Worm (Caenorhabditis elegans) whole organism, L4 larva: ENCODE data around the gene rnh-1.1.

Experiments
- D1046.2 ChIP-seq: fragments of 200-800 bp; sonication (Bioruptor generic); IDR thresholded peaks from 2 replicates; pipeline ENCODE4 v1.3.6; 2022; ENCODE audit warnings: missing genetic modification characterization, missing compliant biosample characterization
- F10B5.3 ChIP-seq: sonication (generic microtip); optimal IDR thresholded peaks from 2 replicates; lab custom pipeline; 2016; ENCODE audit warnings: mild to moderate bottlenecking, missing genetic modification characterization, missing compliant biosample characterization
- F49E8.2 ChIP-seq: sonication (generic microtip); optimal IDR thresholded peaks from 2 replicates; lab custom pipeline; 2016; ENCODE audit warnings: missing compliant biosample characterization, mild to moderate bottlenecking, missing genetic modification characterization, borderline replicate concordance
- ZK337.2 ChIP-seq: fragments of 200-800 bp; sonication (Bioruptor generic); IDR thresholded peaks from 2 replicates; pipeline ENCODE4 v1.3.6; 2022; ENCODE audit warnings: missing genetic modification reagents, missing genetic modification characterization, missing compliant biosample characterization
- ama-1 ChIP-seq: fragments of 150-350 bp; optimal IDR thresholded peaks from 2 replicates; lab custom pipeline; 2014; ENCODE audit warnings: inconsistent platforms, mixed read lengths
- ceh-44 ChIP-seq: fragments of 200-800 bp; sonication (Bioruptor generic); IDR thresholded peaks from 2 replicates; pipeline ENCODE4 v1.3.6; 2022; ENCODE audit warnings: missing genetic modification reagents, missing genetic modification characterization, missing compliant biosample characterization
- ces-1 ChIP-seq: fragments of 150-350 bp; sonication (generic microtip); optimal IDR thresholded peaks from 4 replicates; lab custom pipeline; 2014; ENCODE audit warnings: missing biosample characterization, missing genetic modification reagents, missing genetic modification characterization
- ctbp-1 ChIP-seq: fragments of 200-800 bp; sonication (Bioruptor generic); IDR thresholded peaks from 2 replicates; pipeline ENCODE4 v1.3.6; 2022; ENCODE audit warnings: missing genetic modification reagents, missing genetic modification characterization, missing compliant biosample characterization
- daf-16 ChIP-seq, 3 experiments: sonication (generic microtip); optimal IDR thresholded peaks; 2 replicates each; lab custom pipeline; 2016 to 2017; ENCODE audit warnings: missing genetic modification characterization in 3 of 3, missing genetic modification reagents in 3 of 3, mild to moderate bottlenecking in 2 of 3, missing compliant biosample characterization in 2 of 3, missing biosample characterization in 1 of 3, moderate library complexity in 1 of 3
- daf-8 ChIP-seq: fragments of 200-800 bp; sonication (Bioruptor generic); IDR thresholded peaks from 2 replicates; pipeline ENCODE4 v1.3.6; 2022; ENCODE audit warnings: missing genetic modification characterization, missing compliant biosample characterization
- dmd-9 ChIP-seq: fragments of 200-800 bp; sonication (Bioruptor generic); IDR thresholded peaks from 2 replicates; pipeline ENCODE4 v1.3.6; 2022; ENCODE audit warnings: missing genetic modification reagents, missing genetic modification characterization, missing compliant biosample characterization
- egl-27 ChIP-seq: sonication (generic microtip); optimal IDR thresholded peaks from 3 replicates; lab custom pipeline; 2017; ENCODE audit warnings: missing biosample characterization, missing genetic modification reagents, missing genetic modification characterization
- fkh-10 ChIP-seq: fragments of 150-350 bp; optimal IDR thresholded peaks from 2 replicates; lab custom pipeline; 2014; ENCODE audit warnings: missing biosample characterization, missing genetic modification reagents, missing genetic modification characterization
- hif-1 ChIP-seq, 2 experiments: sonication (generic microtip); optimal IDR thresholded peaks; 2 replicates each; lab custom pipeline; 2016 to 2017; ENCODE audit warnings: missing compliant biosample characterization in 2 of 2, missing genetic modification characterization in 2 of 2, missing genetic modification reagents in 2 of 2, missing genotype in 2 of 2, mild to moderate bottlenecking in 1 of 2
- jun-1 ChIP-seq: fragments of 150-350 bp; optimal IDR thresholded peaks from 2 replicates; lab custom pipeline; 2014; ENCODE audit warnings: missing biosample characterization, missing genetic modification reagents, missing genetic modification characterization
- lin-38 ChIP-seq: fragments of 200-800 bp; sonication (Bioruptor generic); IDR thresholded peaks from 2 replicates; pipeline ENCODE4 v1.3.6; 2022; ENCODE audit warnings: missing genetic modification reagents, missing genetic modification characterization, missing compliant biosample characterization
- lin-39 ChIP-seq: fragments of 150-350 bp; optimal IDR thresholded peaks from 2 replicates; lab custom pipeline; 2014; ENCODE audit warnings: missing biosample characterization, missing genetic modification reagents, missing genetic modification characterization
- madf-5 ChIP-seq, 2 experiments: fragments of 200-800 bp; sonication (Bioruptor generic); IDR thresholded peaks; 2 replicates each; pipeline ENCODE4 v1.3.6; 2022; ENCODE audit warnings: missing compliant biosample characterization in 2 of 2, missing genetic modification characterization in 2 of 2
- mdl-1 ChIP-seq, 2 experiments: fragments of 150-350 bp in 1 of 2; sonication (generic microtip) in 1 of 2; optimal IDR thresholded peaks; 2 replicates each; lab custom pipeline; 2014 to 2017; ENCODE audit warnings: missing biosample characterization in 2 of 2, missing genetic modification characterization in 2 of 2
- mxl-3 ChIP-seq: fragments of 200-800 bp; sonication (Bioruptor generic); optimal IDR thresholded peaks from 2 replicates; lab custom pipeline; 2018; ENCODE audit warnings: mild to moderate bottlenecking, missing genetic modification characterization, missing compliant biosample characterization
- nhr-102 ChIP-seq: sonication (generic microtip); optimal IDR thresholded peaks from 2 replicates; lab custom pipeline; 2016; ENCODE audit warnings: mild to moderate bottlenecking, missing genetic modification characterization, moderate library complexity, missing compliant biosample characterization
- nhr-48 ChIP-seq: sonication (generic microtip); optimal IDR thresholded peaks from 2 replicates; lab custom pipeline; 2016; ENCODE audit warnings: mild to moderate bottlenecking, missing genetic modification characterization, missing compliant biosample characterization
- nhr-76 ChIP-seq: fragments of 150-350 bp; optimal IDR thresholded peaks from 2 replicates; lab custom pipeline; 2014; ENCODE audit warnings: missing biosample characterization, missing genetic modification characterization
- nhr-77 ChIP-seq: fragments of 150-350 bp; optimal IDR thresholded peaks from 2 replicates; lab custom pipeline; 2014; ENCODE audit warnings: missing biosample characterization, missing genetic modification characterization
- pha-4 ChIP-seq, 2 experiments: fragments of 150-350 bp in 1 of 2; fragments of 200-800 bp in 1 of 2; sonication (Bioruptor generic) in 1 of 2; IDR thresholded peaks in 1 of 2; optimal IDR thresholded peaks in 1 of 2; 2 replicates each; pipeline versions ENCODE4 v1.3.6 to Lab custom; 2014 to 2022; ENCODE audit warnings: missing genetic modification characterization in 2 of 2, missing genetic modification reagents in 2 of 2, missing biosample characterization in 1 of 2, missing compliant biosample characterization in 1 of 2
- pqm-1 ChIP-seq: sonication (generic microtip); optimal IDR thresholded peaks from 2 replicates; lab custom pipeline; 2017; ENCODE audit warnings: missing biosample characterization, missing genetic modification characterization
- snpc-4 ChIP-seq: fragments of 150-350 bp; optimal IDR thresholded peaks from 2 replicates; lab custom pipeline; 2014; ENCODE audit warnings: missing biosample characterization, missing genetic modification characterization
- tra-1 ChIP-seq: fragments of 200-800 bp; sonication (Bioruptor generic); IDR thresholded peaks from 2 replicates; pipeline ENCODE4 v1.3.6; 2022; ENCODE audit warnings: missing genetic modification reagents, missing genetic modification characterization, missing compliant biosample characterization
- unc-62 ChIP-seq, 3 experiments: fragments of 150-350 bp in 1 of 3; sonication (generic microtip); optimal IDR thresholded peaks in 2 of 3; peaks in 1 of 3; 1 replicate in 1 of 3; 2 replicates in 2 of 3; lab custom pipeline; 2014 to 2017; ENCODE audit warnings: missing biosample characterization in 3 of 3, missing genetic modification characterization in 3 of 3, missing genetic modification reagents in 3 of 3, missing genotype in 1 of 3
- vab-7 ChIP-seq: fragments of 200-800 bp; sonication (Bioruptor generic); IDR thresholded peaks from 2 replicates; pipeline ENCODE4 v1.3.6; 2022; ENCODE audit warnings: missing genetic modification reagents, missing genetic modification characterization, missing compliant biosample characterization
- zip-11 ChIP-seq: fragments of 200-800 bp; sonication (Bioruptor generic); IDR thresholded peaks from 2 replicates; pipeline ENCODE4 v1.3.6; 2022; ENCODE audit warnings: missing genetic modification characterization, missing compliant biosample characterization

The rnh-1.1 gene

DNA sequence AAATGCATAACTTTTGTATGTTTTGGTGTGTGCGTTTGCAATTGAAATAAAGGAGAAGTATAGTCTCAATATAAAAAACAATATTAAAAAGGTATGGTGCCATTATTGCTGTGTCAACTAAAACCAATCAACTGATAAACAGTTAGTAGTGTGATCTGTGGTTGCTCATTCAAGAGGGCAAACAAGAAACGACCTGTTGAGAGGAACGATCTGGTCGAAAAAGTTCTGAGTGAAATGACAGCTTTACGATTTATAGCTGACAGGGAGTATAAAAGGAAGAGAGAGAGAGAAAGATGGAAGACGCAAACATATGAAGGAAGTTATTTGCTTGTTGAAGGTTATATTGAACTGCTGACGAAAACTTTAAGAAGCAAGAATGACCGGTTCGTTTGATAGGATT, 32.4 kb downstream of the rnh-1.1 start (continued):
- no peak for TF ChIP-seq hif-1 (tag; optimal IDR thresholded peaks at IDR 0.05; lab: Kevin White, UChicago)
- no peak for TF ChIP-seq egl-27 (tag; lab: Kevin White, UChicago)
- TF ChIP-seq F49E8.2 (tag; lab: Kevin White, UChicago) = no peak
- no peak for TF ChIP-seq daf-16 (GFP tag; optimal IDR thresholded peaks at IDR 0.05; lab: Kevin White, UChicago)
- TF ChIP-seq daf-16 (tag; optimal IDR thresholded peaks at IDR 0.05; lab: Kevin White, UChicago) = peak; percentile 77
- no peak for TF ChIP-seq lin-39 (tag; lab: Kevin White, UChicago)
- no peak for TF ChIP-seq tra-1
- TF ChIP-seq vab-7 (GFP tag; lab: Robert Waterston, UW) = no peak
- no peak for TF ChIP-seq mxl-3
- TF ChIP-seq pha-4 (GFP tag; IDR thresholded peaks at IDR 0.05; lab: Robert Waterston, UW) = no peak
- no peak for TF ChIP-seq pha-4 (tag; optimal IDR thresholded peaks at IDR 0.05; lab: Kevin White, UChicago)
- TF ChIP-seq ctbp-1 (GFP tag; lab: Robert Waterston, UW) = no peak
- TF ChIP-seq dmd-9 (GFP tag; lab: Robert Waterston, UW) = no peak
- TF ChIP-seq nhr-76 (tag; lab: Kevin White, UChicago) = no peak
- TF ChIP-seq lin-38 (GFP tag; lab: Robert Waterston, UW) = no peak
- no peak for TF ChIP-seq F10B5.3 (tag; lab: Kevin White, UChicago)
- TF ChIP-seq jun-1 (tag; lab: Kevin White, UChicago) = no peak
- TF ChIP-seq D1046.2 = no peak
- TF ChIP-seq daf-8 = no peak
- peak in 1 of 2 experiments; percentile 33 for TF ChIP-seq mdl-1 (tag; optimal IDR thresholded peaks at IDR 0.05; lab: Kevin White, UChicago)
- no peak for TF ChIP-seq ama-1 (lab: Kevin White, UChicago)

DNA sequence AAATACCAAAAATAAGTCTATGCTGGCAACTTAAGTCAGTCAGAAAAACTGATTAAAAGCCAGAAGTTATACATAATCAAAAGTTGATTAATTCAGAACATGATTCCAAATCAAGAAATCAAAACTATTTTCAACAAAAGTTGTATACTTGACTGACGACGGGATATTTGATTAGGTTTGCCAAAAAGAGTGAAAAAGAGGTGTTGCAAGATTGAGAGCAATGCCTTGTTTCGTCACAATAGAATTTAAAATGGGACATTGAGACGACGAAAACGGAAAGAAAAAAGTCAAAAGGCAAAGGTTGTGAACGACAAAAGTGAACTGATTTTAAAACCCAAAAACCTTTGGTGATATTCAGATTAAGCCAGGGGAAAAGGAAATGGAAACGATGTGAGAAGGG, 33.3 kb downstream of the rnh-1.1 start:
- TF ChIP-seq ces-1 (no peak), ceh-44 (GFP tag; lab: Robert Waterston, UW) (no peak), fkh-10 (GFP tag; lab: Kevin White, UChicago) (peak; percentile 92), nhr-102 (tag; lab: Kevin White, UChicago) (no peak)

DNA sequence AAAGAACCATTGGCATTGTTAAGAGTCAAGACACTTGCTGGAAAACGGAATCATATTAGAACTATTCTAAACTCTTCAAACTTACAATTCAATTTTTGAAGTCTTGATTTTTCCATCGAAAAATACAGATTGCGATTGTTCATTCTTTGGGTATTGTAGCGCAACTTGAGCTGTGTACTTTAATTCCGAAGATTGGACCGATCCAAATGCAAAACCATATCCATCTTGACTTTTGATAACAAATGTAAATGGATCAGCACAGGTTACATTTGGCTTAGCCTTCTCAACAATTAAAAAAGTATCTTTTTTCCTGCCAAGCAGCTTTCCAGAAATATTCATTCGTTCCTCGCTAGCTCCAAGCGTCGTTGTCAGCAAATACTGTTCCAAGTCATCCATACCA, 35.3 kb downstream of the rnh-1.1 start:
- no peak for TF ChIP-seq madf-5 (GFP tag; IDR thresholded peaks at IDR 0.05; lab: Robert Waterston, UW)
- peak in 1 of 2 experiments; percentile 96 for TF ChIP-seq unc-62 (GFP tag; optimal IDR thresholded peaks at IDR 0.05 in 1 of 2; lab: Kevin White, UChicago)
- TF ChIP-seq unc-62 (tag; optimal IDR thresholded peaks at IDR 0.05; lab: Kevin White, UChicago) = no peak
- TF ChIP-seq, all 104 proteins: peak for 1

DNA sequence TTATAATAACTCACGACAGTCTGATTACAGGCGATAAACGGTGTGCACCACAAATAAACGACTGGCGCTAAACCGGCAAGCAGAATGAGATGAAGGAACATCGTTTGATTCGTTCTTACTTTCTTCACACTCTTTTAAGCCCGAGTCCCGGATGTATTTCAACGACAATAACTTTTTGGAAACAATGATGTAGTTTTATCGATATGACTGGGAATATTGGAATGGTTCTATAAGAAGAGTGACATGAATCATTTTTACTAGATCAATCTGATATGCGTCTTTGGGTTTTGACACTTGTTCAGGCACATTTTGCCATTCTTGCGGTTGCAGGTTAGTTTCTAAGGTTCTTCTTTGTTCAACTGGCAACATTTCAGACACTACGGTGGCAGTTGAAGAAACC, 36.0 kb downstream of the rnh-1.1 start, which contains the start of the genes ZK1290.11 and ZK1290.1:
Gene ZK1290.11 (minus strand): TSS at position 101 of the 400 bp plus-strand sequence.
Gene ZK1290.1 (plus strand): TSS at position 271 of the 400 bp plus-strand sequence.
- no peak for TF ChIP-seq mxl-3
- TF ChIP-seq nhr-48 (tag; lab: Kevin White, UChicago) = no peak

DNA sequence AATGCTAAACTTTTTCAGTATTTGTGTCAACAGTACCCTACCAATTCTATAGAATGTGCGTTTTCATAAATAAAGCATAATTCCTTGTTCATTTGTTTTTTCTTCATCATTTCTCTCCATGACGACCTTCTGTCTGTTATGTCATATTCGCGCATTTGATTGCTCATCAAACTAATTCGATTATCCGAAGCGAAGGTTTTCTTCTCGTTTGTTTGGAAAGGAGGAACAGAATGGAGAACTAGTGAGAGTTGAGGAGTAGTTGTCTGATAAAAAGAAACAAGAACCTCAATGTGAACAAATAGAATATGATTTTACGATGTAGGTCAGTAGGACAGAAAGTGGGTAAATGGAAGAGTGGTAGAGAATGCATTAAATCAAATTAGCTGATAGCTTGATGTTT, 37.1 kb downstream of the rnh-1.1 start:
- TF ChIP-seq unc-62 (GFP tag; optimal IDR thresholded peaks at IDR 0.05 in 1 of 2; lab: Kevin White, UChicago) = peak in 1 of 2 experiments; percentile 87
- TF ChIP-seq unc-62 (tag; optimal IDR thresholded peaks at IDR 0.05; lab: Kevin White, UChicago) = no peak
- TF ChIP-seq pqm-1 (tag; lab: Kevin White, UChicago) = no peak
- TF ChIP-seq ZK337.2 (GFP tag; lab: Robert Waterston, UW) = no peak
- TF ChIP-seq zip-11 = no peak
- no peak for TF ChIP-seq snpc-4
- TF ChIP-seq nhr-77 = no peak
- no peak for TF ChIP-seq daf-8
